Fruit fly (Drosophila melanogaster): ENCODE measurements around the gene chico.

The chico gene

dm6 chr2L:10292066-10292560 is 45.2 kb upstream of the chico start, which contains the start of gene Ufd4 (continued):
- no peak for TF ChIP-seq Trl (optimal IDR thresholded peaks at IDR 0.05)
- TF ChIP-seq Trl (GFP tag; optimal IDR thresholded peaks at IDR 0.05) = peak; percentile 69
- TF ChIP-seq nmo (GFP tag; optimal IDR thresholded peaks at IDR 0.05) = peak; percentile 75
- no peak for TF ChIP-seq CG15601 (tag; optimal IDR thresholded peaks at IDR 0.05)
- TF ChIP-seq CG11093 (GFP tag; IDR thresholded peaks at IDR 0.05) = no peak
- no peak for TF ChIP-seq CG15073 (GFP tag; optimal IDR thresholded peaks at IDR 0.05)
- no peak for TF ChIP-seq Hey (tag; optimal IDR thresholded peaks at IDR 0.05)
- TF ChIP-seq phol (tag; optimal IDR thresholded peaks at IDR 0.05) = peak; percentile 73
- peak; percentile 62 for TF ChIP-seq dmrt11E (tag; optimal IDR thresholded peaks at IDR 0.05)
- TF ChIP-seq CG2875 (GFP tag; optimal IDR thresholded peaks at IDR 0.05) = no peak
- TF ChIP-seq NC2α (GFP tag; optimal IDR thresholded peaks at IDR 0.05) = no peak
- peak; percentile 74 for TF ChIP-seq CG4424 (GFP tag; optimal IDR thresholded peaks at IDR 0.05)
- TF ChIP-seq CG4282 (GFP tag; optimal IDR thresholded peaks at IDR 0.05) = no peak
- no peak for TF ChIP-seq Dip2 (GFP tag; IDR thresholded peaks at IDR 0.05)
- no peak for TF ChIP-seq yki (optimal IDR thresholded peaks at IDR 0.05)
- peak; percentile 66 to 76 for TF ChIP-seq dpn (GFP tag; optimal IDR thresholded peaks at IDR 0.05)
- TF ChIP-seq Oli (tag; optimal IDR thresholded peaks at IDR 0.05) = no peak
- TF ChIP-seq ERR (GFP tag; optimal IDR thresholded peaks at IDR 0.05) = peak; percentile 55
- TF ChIP-seq tap (tag; optimal IDR thresholded peaks at IDR 0.05) = no peak
- TF ChIP-seq al (GFP tag; IDR thresholded peaks at IDR 0.05) = no peak
- no peak for TF ChIP-seq NFAT (GFP tag; IDR thresholded peaks at IDR 0.05)
- TF ChIP-seq Dad (GFP tag; optimal IDR thresholded peaks at IDR 0.05) = peak; percentile 54
- peak; percentile 62 for TF ChIP-seq mam (GFP tag; optimal IDR thresholded peaks at IDR 0.05)
- no peak for TF ChIP-seq CG33213 (GFP tag; optimal IDR thresholded peaks at IDR 0.05)
- peak; percentile 77 for TF ChIP-seq MESR4 (GFP tag; optimal IDR thresholded peaks at IDR 0.05)
- no peak for TF ChIP-seq Blimp-1 (GFP tag; optimal IDR thresholded peaks at IDR 0.05)
- peak; percentile 63; the same call in 2 of the 3 replicates for TF ChIP-seq CG11695 (GFP tag; IDR thresholded peaks at IDR 0.05)
- no peak for TF ChIP-seq CG2889 (GFP tag; IDR thresholded peaks at IDR 0.05)
- no peak for TF ChIP-seq CG12071 (GFP tag; optimal IDR thresholded peaks at IDR 0.05)
- TF ChIP-seq CG5245 (GFP tag; optimal IDR thresholded peaks at IDR 0.05) = peak; percentile 37
- TF ChIP-seq CG12236 (GFP tag; optimal IDR thresholded peaks at IDR 0.05) = no peak
- TF ChIP-seq Camta (GFP tag; optimal IDR thresholded peaks at IDR 0.05) = peak; percentile 68
- TF ChIP-seq Nf-YC (tag; optimal IDR thresholded peaks at IDR 0.05) = peak; percentile 78
- peak; percentile 24 for TF ChIP-seq CG6683 (GFP tag; optimal IDR thresholded peaks at IDR 0.05)
- TF ChIP-seq ATbp (GFP tag; optimal IDR thresholded peaks at IDR 0.05) = no peak
- TF ChIP-seq CG11560 (tag; IDR thresholded peaks at IDR 0.05) = no peak
- TF ChIP-seq en (GFP tag; optimal IDR thresholded peaks at IDR 0.05) = no peak
- TF ChIP-seq CG34422 (GFP tag; IDR thresholded peaks at IDR 0.05) = no peak
- peak; percentile 60; the same call in 1 of the 2 replicates for TF ChIP-seq CG13287 (GFP tag; IDR thresholded peaks at IDR 0.05; ENCODE audit: partially characterized antibody)
- TF ChIP-seq CG11723 (GFP tag; optimal IDR thresholded peaks at IDR 0.05) = no peak
- peak; percentile 58 for TF ChIP-seq tx (GFP tag; optimal IDR thresholded peaks at IDR 0.05)
- peak; percentile 53 for TF ChIP-seq exex (tag; optimal IDR thresholded peaks at IDR 0.05)
- no peak for TF ChIP-seq CG12299 (tag; optimal IDR thresholded peaks at IDR 0.05)
- peak; percentile 14 for TF ChIP-seq gfzf (GFP tag; optimal IDR thresholded peaks at IDR 0.05)
- TF ChIP-seq CG3995 (GFP tag; optimal IDR thresholded peaks at IDR 0.05) = peak; percentile 49
- TF ChIP-seq dysf (GFP tag; IDR thresholded peaks at IDR 0.05) = no peak; the same call in 2 of the 3 replicates
- TF ChIP-seq zfh1 (GFP tag; IDR thresholded peaks at IDR 0.05) = peak; percentile 75; the same call in 2 of the 3 replicates
- no peak; the same call in 2 of the 3 replicates for TF ChIP-seq ci (GFP tag; IDR thresholded peaks at IDR 0.05)
- no peak for TF ChIP-seq crp (GFP tag; optimal IDR thresholded peaks at IDR 0.05)
- no peak for TF ChIP-seq Dek (tag; optimal IDR thresholded peaks at IDR 0.05)
- TF ChIP-seq ato (GFP tag; IDR thresholded peaks at IDR 0.05; ENCODE audit: partially characterized antibody) = no peak; the same call in 1 of the 2 replicates
- no peak for TF ChIP-seq CG4404 (GFP tag; IDR thresholded peaks at IDR 0.05)
